Fruit fly (Drosophila melanogaster) whole organism, embryonic: ENCODE results near the gene CG14636.

Experiments
- CG11695 ChIP-seq: fragments of 200-800 bp; sonication (Bioruptor generic); IDR thresholded peaks from 3 replicates; pipeline ENCODE4 v1.3.6; 2022; ENCODE audit warnings: missing biosample characterization, missing genetic modification characterization
- CG13287 ChIP-seq: fragments of 200-800 bp; sonication (Bioruptor generic); IDR thresholded peaks from 2 replicates; pipeline ENCODE4 v1.3.6; 2022; ENCODE audit warnings: missing biosample characterization, missing genetic modification characterization; ENCODE audit not compliant: partially characterized antibody
- CG13894 ChIP-seq: fragments of 200-800 bp; sonication (Bioruptor generic); optimal IDR thresholded peaks from 3 replicates; lab custom pipeline; 2018; ENCODE audit warnings: missing biosample characterization, mild to moderate bottlenecking, missing genetic modification characterization, moderate library complexity
- CG14441 ChIP-seq: fragments of 200-800 bp; sonication (Bioruptor generic); IDR thresholded peaks from 2 replicates; pipeline ENCODE4 v1.3.6; 2022; ENCODE audit warnings: missing biosample characterization, missing genetic modification characterization
- CG2889 ChIP-seq: fragments of 200-800 bp; sonication (Bioruptor generic); IDR thresholded peaks from 3 replicates; pipeline ENCODE4 v1.3.6; 2022; ENCODE audit warnings: missing biosample characterization, missing genetic modification characterization
- CG33557 ChIP-seq: fragments of 200-800 bp; sonication (Bioruptor generic); optimal IDR thresholded peaks from 2 replicates; lab custom pipeline; 2019; ENCODE audit warnings: missing biosample characterization, mild to moderate bottlenecking, missing genetic modification characterization, moderate library complexity
- CG6813 ChIP-seq: fragments of 200-800 bp; sonication (Bioruptor generic); optimal IDR thresholded peaks from 2 replicates; lab custom pipeline; 2017; ENCODE audit warnings: missing biosample characterization, missing genetic modification characterization, mild to moderate bottlenecking, moderate library complexity, missing genetic modification reagents
- CG8944 ChIP-seq: fragments of 200-800 bp; sonication (Bioruptor generic); optimal IDR thresholded peaks from 3 replicates; lab custom pipeline; 2016; ENCODE audit warnings: missing biosample characterization, missing genetic modification characterization
- H15 ChIP-seq: fragments of 200-800 bp; sonication (Bioruptor generic); IDR thresholded peaks from 3 replicates; pipeline ENCODE4 v1.3.6; 2022; ENCODE audit warnings: missing biosample characterization, missing genetic modification characterization
- knrl ChIP-seq: fragments of 200-800 bp; sonication (Bioruptor generic); IDR thresholded peaks from 3 replicates; pipeline ENCODE4 v1.3.6; 2022; ENCODE audit warnings: missing biosample characterization, missing genetic modification characterization; ENCODE audit not compliant: partially characterized antibody
- prd ChIP-seq, 3 experiments: fragments of >200 bp in 2 of 3; fragments of 200-800 bp in 1 of 3; sonication (Bioruptor generic) in 1 of 3; optimal IDR thresholded peaks in 2 of 3; IDR thresholded peaks in 1 of 3; 2 replicates in 2 of 3; 3 replicates in 1 of 3; pipeline versions ENCODE4 v1.3.6 to Lab custom; 2017 to 2022; ENCODE audit warnings: missing biosample characterization in 1 of 3, missing genetic modification characterization in 1 of 3
- yki ChIP-seq: fragments of >200 bp; optimal IDR thresholded peaks from 3 replicates; lab custom pipeline; 2018

dm6 chr3R:4220780-4221179 is 5.7 kb upstream of the CG14636 start:
- no peak for TF ChIP-seq CG11695 (GFP tag; lab: Robert Waterston, UW)
- TF ChIP-seq CG14441 (GFP tag; lab: Robert Waterston, UW) = no peak
- TF ChIP-seq CG8944 (GFP tag; lab: Kevin White, UChicago) = peak; percentile 22
- TF ChIP-seq CG2889 (GFP tag; lab: Robert Waterston, UW) = no peak
- peak; percentile 98 for TF ChIP-seq knrl (GFP tag; lab: Robert Waterston, UW)
- no peak for TF ChIP-seq CG13894 (tag; lab: Kevin White, UChicago)
- no peak for TF ChIP-seq yki (lab: Kevin White, UChicago)
- TF ChIP-seq CG33557 (GFP tag; lab: Kevin White, UChicago) = no peak
- no peak for TF ChIP-seq prd (optimal IDR thresholded peaks at IDR 0.05; lab: Kevin White, UChicago)
- 0 out of 3 replicates have a peak, but pooled peaks have one; percentile 11 for TF ChIP-seq prd (GFP tag; IDR thresholded peaks at IDR 0.05; lab: Robert Waterston, UW)
- no peak; the same call in 2 of the 3 replicates for TF ChIP-seq H15 (GFP tag; lab: Robert Waterston, UW)
- no peak for TF ChIP-seq CG6813 (GFP tag; lab: Kevin White, UChicago)
- peak; percentile 99 for TF ChIP-seq CG13287 (GFP tag; lab: Robert Waterston, UW)
